Fruit fly (Drosophila melanogaster): ENCODE results near the gene CG13970.

Gene CG13970

dm6 chr2L:20097105-20097631 is 6.8 kb downstream of the CG13970 start, which contains the start of the genes mRpS18B and Kua (continued):
- TF ChIP-seq dmrt11E (tag; optimal IDR thresholded peaks at IDR 0.05) (peak; percentile 58), CHES-1-like (GFP tag; optimal IDR thresholded peaks at IDR 0.05) (no peak), Stat92E (GFP tag; optimal IDR thresholded peaks at IDR 0.05) (no peak), ab (GFP tag; optimal IDR thresholded peaks at IDR 0.05) (no peak), Dek (tag; optimal IDR thresholded peaks at IDR 0.05) (peak; percentile 35), Hr3 (GFP tag; optimal IDR thresholded peaks at IDR 0.05) (peak; percentile 55), CG4360 (GFP tag; IDR thresholded peaks at IDR 0.05) (no peak), ash1 (GFP tag; optimal IDR thresholded peaks at IDR 0.05) (no peak), h (optimal IDR thresholded peaks at IDR 0.05) (no peak), prd (optimal IDR thresholded peaks at IDR 0.05) (no peak), prd (GFP tag; IDR thresholded peaks at IDR 0.05) (peak; percentile 72), CG4707 (GFP tag; optimal IDR thresholded peaks at IDR 0.05) (no peak), cas (GFP tag; IDR thresholded peaks at IDR 0.05) (no peak), CG9817 (tag; optimal IDR thresholded peaks at IDR 0.05) (peak; percentile 57), Lpt (GFP tag; optimal IDR thresholded peaks at IDR 0.05) (no peak), CG10147 (GFP tag; optimal IDR thresholded peaks at IDR 0.05) (peak; percentile 53), CG34224 (GFP tag; IDR thresholded peaks at IDR 0.05; ENCODE audit: partially characterized antibody) (peak; percentile 64), Hr78 (GFP tag; optimal IDR thresholded peaks at IDR 0.05) (no peak), al (GFP tag; IDR thresholded peaks at IDR 0.05) (peak; percentile 42; the same call in 1 of the 2 replicates), CG12744 (GFP tag; optimal IDR thresholded peaks at IDR 0.05) (no peak), CG14050 (GFP tag; IDR thresholded peaks at IDR 0.05) (no peak), sug (tag; optimal IDR thresholded peaks at IDR 0.05) (peak; percentile 67), NK7.1 (GFP tag; optimal IDR thresholded peaks at IDR 0.05) (no peak), CG9727 (GFP tag; optimal IDR thresholded peaks at IDR 0.05) (peak; percentile 18), sr (GFP tag; IDR thresholded peaks at IDR 0.05) (no peak), zen2 (GFP tag; IDR thresholded peaks at IDR 0.05; ENCODE audit: partially characterized antibody) (no peak), CG18262 (tag; optimal IDR thresholded peaks at IDR 0.05) (peak; percentile 60), CrebB (tag; optimal IDR thresholded peaks at IDR 0.05) (no peak), CG6683 (GFP tag; optimal IDR thresholded peaks at IDR 0.05) (no peak), CG18764 (GFP tag; optimal IDR thresholded peaks at IDR 0.05) (peak; percentile 1), zfh1 (GFP tag; IDR thresholded peaks at IDR 0.05) (peak; percentile 71; the same call in 1 of the 3 replicates), CG7372 (GFP tag; IDR thresholded peaks at IDR 0.05) (0 out of 2 replicates have a peak, but pooled peaks have one; percentile 32), ind (GFP tag; optimal IDR thresholded peaks at IDR 0.05) (peak; percentile 53), fd64A (GFP tag; optimal IDR thresholded peaks at IDR 0.05) (no peak), pum (GFP tag; optimal IDR thresholded peaks at IDR 0.05) (no peak), nau (GFP tag; optimal IDR thresholded peaks at IDR 0.05) (no peak), Jarid2 (GFP tag; optimal IDR thresholded peaks at IDR 0.05) (no peak), Camta (GFP tag; optimal IDR thresholded peaks at IDR 0.05) (peak; percentile 13), CG4328 (GFP tag; optimal IDR thresholded peaks at IDR 0.05) (no peak), CG8281 (tag; optimal IDR thresholded peaks at IDR 0.05) (no peak), CG15514 (GFP tag; optimal IDR thresholded peaks at IDR 0.05) (peak; percentile 63), esg (GFP tag; conservative IDR thresholded peaks at IDR 0.05) (0 out of 2 replicates have a peak, but pooled peaks have one; percentile 15), onecut (GFP tag; IDR thresholded peaks at IDR 0.05) (no peak), luna (GFP tag; optimal IDR thresholded peaks at IDR 0.05) (no peak), CG14014 (GFP tag; IDR thresholded peaks at IDR 0.05) (peak; percentile 66), ewg (GFP tag; optimal IDR thresholded peaks at IDR 0.05) (no peak), ham (GFP tag; IDR thresholded peaks at IDR 0.05) (no peak), Atf3 (GFP tag; optimal IDR thresholded peaks at IDR 0.05) (no peak), CG4617 (GFP tag; optimal IDR thresholded peaks at IDR 0.05; ENCODE audit: borderline replicate concordance) (peak; percentile 40), CG10366 (GFP tag; IDR thresholded peaks at IDR 0.05) (peak; percentile 31; the same call in 1 of the 2 replicates), ftz-f1 (GFP tag; optimal IDR thresholded peaks at IDR 0.05) (no peak)

Measured in whole organism, embryonic.